Fruit fly (Drosophila melanogaster) whole organism, embryonic: ENCODE measurements around the gene Pi4KIIalpha.

Source experiments
- Atf-2 ChIP-seq: fragments of 200-800 bp; sonication (Bioruptor generic); optimal IDR thresholded peaks from 2 replicates; lab custom pipeline; 2016; ENCODE audit warnings: missing biosample characterization, missing genetic modification characterization
- B-H2 ChIP-seq: fragments of 200-800 bp; sonication (Bioruptor generic); optimal IDR thresholded peaks from 2 replicates; lab custom pipeline; 2018; ENCODE audit warnings: missing biosample characterization, mild to moderate bottlenecking, missing genetic modification characterization
- Bgb ChIP-seq: fragments of 200-800 bp; sonication (Bioruptor generic); IDR thresholded peaks from 2 replicates; pipeline ENCODE4 v1.3.6; 2022; ENCODE audit warnings: missing biosample characterization, missing genetic modification characterization; ENCODE audit not compliant: partially characterized antibody
- CG10979 ChIP-seq: fragments of 200-800 bp; sonication (Bioruptor generic); optimal IDR thresholded peaks from 2 replicates; lab custom pipeline; 2018; ENCODE audit warnings: missing biosample characterization, mild to moderate bottlenecking, missing genetic modification characterization, moderate library complexity
- CG11504 ChIP-seq: fragments of 200-800 bp; sonication (Bioruptor generic); optimal IDR thresholded peaks from 3 replicates; lab custom pipeline; 2019; ENCODE audit warnings: missing biosample characterization, mild to moderate bottlenecking, missing genetic modification characterization, moderate library complexity
- CG12391 ChIP-seq: fragments of 200-800 bp; sonication (Bioruptor generic); optimal IDR thresholded peaks from 3 replicates; lab custom pipeline; 2018; ENCODE audit warnings: missing biosample characterization, mild to moderate bottlenecking, missing genetic modification characterization, moderate library complexity
- CG13287 ChIP-seq: fragments of 200-800 bp; sonication (Bioruptor generic); IDR thresholded peaks from 2 replicates; pipeline ENCODE4 v1.3.6; 2022; ENCODE audit warnings: missing biosample characterization, missing genetic modification characterization; ENCODE audit not compliant: partially characterized antibody
- CG14860 ChIP-seq: fragments of 200-800 bp; sonication (Bioruptor generic); IDR thresholded peaks from 3 replicates; pipeline ENCODE4 v1.3.6; 2022; ENCODE audit warnings: missing biosample characterization, missing genetic modification characterization; ENCODE audit not compliant: partially characterized antibody
- CG15479 ChIP-seq: fragments of 200-800 bp; sonication (Bioruptor generic); optimal IDR thresholded peaks from 3 replicates; lab custom pipeline; 2019; ENCODE audit warnings: missing biosample characterization, mild to moderate bottlenecking, missing genetic modification characterization, moderate library complexity
- CG1603 ChIP-seq: fragments of 200-800 bp; sonication (Bioruptor generic); optimal IDR thresholded peaks from 2 replicates; lab custom pipeline; 2019; ENCODE audit warnings: missing biosample characterization, mild to moderate bottlenecking, missing genetic modification characterization, moderate library complexity
- CG17186 ChIP-seq: fragments of 200-800 bp; sonication (Bioruptor generic); optimal IDR thresholded peaks from 3 replicates; lab custom pipeline; 2017; ENCODE audit warnings: missing biosample characterization, missing genetic modification reagents, missing genetic modification characterization
- CG17802 ChIP-seq: fragments of 200-800 bp; sonication (Bioruptor generic); optimal IDR thresholded peaks from 2 replicates; lab custom pipeline; 2018; ENCODE audit warnings: missing biosample characterization, mild to moderate bottlenecking, missing genetic modification characterization, moderate library complexity
- CG2116 ChIP-seq: fragments of 200-800 bp; sonication (Bioruptor generic); optimal IDR thresholded peaks from 3 replicates; lab custom pipeline; 2018; ENCODE audit warnings: missing biosample characterization, mild to moderate bottlenecking, missing genetic modification characterization
- CG2129 ChIP-seq: fragments of 200-800 bp; sonication (Bioruptor generic); IDR thresholded peaks from 2 replicates; pipeline ENCODE4 v1.3.6; 2022; ENCODE audit warnings: missing biosample characterization, missing genetic modification characterization; ENCODE audit not compliant: partially characterized antibody
- CG34422 ChIP-seq: fragments of 200-800 bp; sonication (Bioruptor generic); IDR thresholded peaks from 3 replicates; pipeline ENCODE4 v1.3.6; 2022; ENCODE audit warnings: missing biosample characterization, missing genetic modification characterization
- CG7839 ChIP-seq: fragments of 200-800 bp; sonication (Bioruptor generic); optimal IDR thresholded peaks from 3 replicates; lab custom pipeline; 2018; ENCODE audit warnings: missing biosample characterization, mild to moderate bottlenecking, missing genetic modification characterization, moderate library complexity
- CG7963 ChIP-seq: fragments of 200-800 bp; sonication (Bioruptor generic); IDR thresholded peaks from 3 replicates; pipeline ENCODE4 v1.3.6; 2022; ENCODE audit warnings: missing biosample characterization, missing genetic modification characterization; ENCODE audit not compliant: partially characterized antibody
- CG7987 ChIP-seq: fragments of 200-800 bp; sonication (Bioruptor generic); optimal IDR thresholded peaks from 2 replicates; lab custom pipeline; 2018; ENCODE audit warnings: missing biosample characterization, mild to moderate bottlenecking, missing genetic modification characterization, moderate library complexity
- CG8388 ChIP-seq: fragments of 200-800 bp; sonication (Bioruptor generic); optimal IDR thresholded peaks from 2 replicates; lab custom pipeline; 2019; ENCODE audit warnings: missing biosample characterization, mild to moderate bottlenecking, missing genetic modification characterization, moderate library complexity
- CG9817 ChIP-seq: fragments of 200-800 bp; sonication (Bioruptor generic); optimal IDR thresholded peaks from 2 replicates; lab custom pipeline; 2018; ENCODE audit warnings: missing biosample characterization, mild to moderate bottlenecking, missing genetic modification characterization, moderate library complexity
- Dip2 ChIP-seq: fragments of 200-800 bp; sonication (Bioruptor generic); IDR thresholded peaks from 2 replicates; pipeline ENCODE4 v1.3.6; 2022; ENCODE audit warnings: missing biosample characterization, missing genetic modification characterization
- Hmr ChIP-seq: fragments of 200-800 bp; sonication (Bioruptor generic); optimal IDR thresholded peaks from 3 replicates; lab custom pipeline; 2017; ENCODE audit warnings: mild to moderate bottlenecking, missing biosample characterization, missing genetic modification reagents, missing genetic modification characterization
- Hsf ChIP-seq: fragments of 200-800 bp; sonication (Bioruptor generic); optimal IDR thresholded peaks from 3 replicates; lab custom pipeline; 2016; ENCODE audit warnings: missing biosample characterization, missing genetic modification characterization
- MBD-R2 ChIP-seq: fragments of 200-800 bp; sonication (Bioruptor generic); IDR thresholded peaks from 2 replicates; pipeline ENCODE4 v1.3.6; 2022; ENCODE audit warnings: missing biosample characterization, missing genetic modification characterization
- Mad ChIP-seq: fragments of 200-800 bp; sonication (Bioruptor generic); optimal IDR thresholded peaks from 2 replicates; lab custom pipeline; 2016; ENCODE audit warnings: missing biosample characterization, missing genetic modification characterization
- NK7.1 ChIP-seq: fragments of 200-800 bp; sonication (Bioruptor generic); optimal IDR thresholded peaks from 3 replicates; lab custom pipeline; 2016; ENCODE audit warnings: missing biosample characterization, missing genetic modification characterization
- Oli ChIP-seq: fragments of 200-800 bp; sonication (Bioruptor generic); optimal IDR thresholded peaks from 2 replicates; lab custom pipeline; 2018; ENCODE audit warnings: missing biosample characterization, mild to moderate bottlenecking, missing genetic modification characterization, moderate library complexity
- Optix ChIP-seq: fragments of 200-800 bp; sonication (Bioruptor generic); IDR thresholded peaks from 3 replicates; pipeline ENCODE4 v1.3.6; 2022; ENCODE audit warnings: missing biosample characterization, missing genetic modification characterization
- Sry-δ ChIP-seq: fragments of 200-800 bp; sonication (Bioruptor generic); optimal IDR thresholded peaks from 2 replicates; lab custom pipeline; 2016; ENCODE audit warnings: missing biosample characterization, missing genetic modification characterization
- Trl ChIP-seq, 3 experiments: fragments of >200 bp in 2 of 3; fragments of 200-800 bp in 1 of 3; sonication (Bioruptor generic) in 1 of 3; optimal IDR thresholded peaks; 2 replicates in 1 of 3; 3 replicates in 2 of 3; lab custom pipeline; 2016 to 2017; ENCODE audit warnings: missing biosample characterization in 1 of 3, missing genetic modification characterization in 1 of 3
- ab ChIP-seq: fragments of 200-800 bp; sonication (Bioruptor generic); optimal IDR thresholded peaks from 2 replicates; lab custom pipeline; 2016; ENCODE audit warnings: missing biosample characterization, missing genetic modification characterization
- ato ChIP-seq: fragments of 200-800 bp; sonication (Bioruptor generic); IDR thresholded peaks from 2 replicates; pipeline ENCODE4 v1.3.6; 2022; ENCODE audit warnings: missing biosample characterization, missing genetic modification characterization; ENCODE audit not compliant: partially characterized antibody
- chn ChIP-seq: fragments of 200-800 bp; sonication (Bioruptor generic); optimal IDR thresholded peaks from 2 replicates; lab custom pipeline; 2016; ENCODE audit warnings: missing biosample characterization, missing genetic modification characterization
- emc ChIP-seq: fragments of 200-800 bp; sonication (Bioruptor generic); optimal IDR thresholded peaks from 2 replicates; lab custom pipeline; 2016; ENCODE audit warnings: missing biosample characterization, missing genetic modification characterization
- fd3F ChIP-seq: fragments of 200-800 bp; sonication (Bioruptor generic); optimal IDR thresholded peaks from 2 replicates; lab custom pipeline; 2018; ENCODE audit warnings: missing biosample characterization, mild to moderate bottlenecking, missing genetic modification characterization, moderate library complexity
- gro ChIP-seq: fragments of 200-800 bp; sonication (Bioruptor generic); optimal IDR thresholded peaks from 2 replicates; lab custom pipeline; 2016; ENCODE audit warnings: missing biosample characterization, missing genetic modification characterization
- hth ChIP-seq: fragments of >200 bp; optimal IDR thresholded peaks from 2 replicates; lab custom pipeline; 2017; ENCODE audit warnings: inconsistent platforms
- jumu ChIP-seq: fragments of 200-800 bp; sonication (Bioruptor generic); optimal IDR thresholded peaks from 3 replicates; lab custom pipeline; 2016; ENCODE audit warnings: missing biosample characterization, missing genetic modification characterization
- knrl ChIP-seq: fragments of 200-800 bp; sonication (Bioruptor generic); IDR thresholded peaks from 3 replicates; pipeline ENCODE4 v1.3.6; 2022; ENCODE audit warnings: missing biosample characterization, missing genetic modification characterization; ENCODE audit not compliant: partially characterized antibody
- nerfin-1 ChIP-seq: fragments of 200-800 bp; sonication (Bioruptor generic); optimal IDR thresholded peaks from 3 replicates; lab custom pipeline; 2019; ENCODE audit warnings: missing biosample characterization, mild to moderate bottlenecking, missing genetic modification characterization, moderate library complexity
- nom ChIP-seq: fragments of 200-800 bp; sonication (Bioruptor generic); optimal IDR thresholded peaks from 2 replicates; lab custom pipeline; 2017; ENCODE audit warnings: missing biosample characterization, missing genetic modification characterization, mild to moderate bottlenecking, moderate library complexity, missing genetic modification reagents
- odd ChIP-seq: fragments of 200-800 bp; sonication (Bioruptor generic); optimal IDR thresholded peaks from 2 replicates; lab custom pipeline; 2017; ENCODE audit warnings: missing biosample characterization, mild to moderate bottlenecking, missing genetic modification characterization
- otp ChIP-seq: fragments of 200-800 bp; sonication (Bioruptor generic); IDR thresholded peaks from 3 replicates; pipeline ENCODE4, ENCODE4 v1.3.6; 2022; ENCODE audit warnings: missing biosample characterization, missing genetic modification characterization
- sna ChIP-seq: fragments of 200-800 bp; sonication (Bioruptor generic); IDR thresholded peaks from 2 replicates; pipeline ENCODE4 v1.3.6; 2022; ENCODE audit warnings: missing biosample characterization, missing genetic modification characterization; ENCODE audit not compliant: partially characterized antibody
- trem ChIP-seq: fragments of 200-800 bp; optimal IDR thresholded peaks from 3 replicates; lab custom pipeline; 2019; ENCODE audit warnings: missing biosample characterization, mild to moderate bottlenecking, missing genetic modification characterization, moderate library complexity
- unc-4 ChIP-seq: fragments of 200-800 bp; sonication (Bioruptor generic); IDR thresholded peaks from 2 replicates; pipeline ENCODE4 v1.3.6; 2022; ENCODE audit warnings: missing biosample characterization, missing genetic modification characterization; ENCODE audit not compliant: partially characterized antibody
- vvl ChIP-seq: fragments of 200-800 bp; sonication (Bioruptor generic); IDR thresholded peaks from 2 replicates; pipeline ENCODE4 v1.3.6; 2022; ENCODE audit warnings: missing biosample characterization, missing genetic modification characterization

Gene Pi4KIIalpha

dm6 chr3R:5550452-5550851, 13.0 kb downstream of the Pi4KIIalpha start (continued):
- TF ChIP-seq sna (GFP tag; lab: Robert Waterston, UW): peak; percentile 64
- TF ChIP-seq MBD-R2 (GFP tag; lab: Robert Waterston, UW): peak; percentile 61; the same call in 1 of the 2 replicates
- TF ChIP-seq CG14860 (GFP tag; lab: Robert Waterston, UW): peak; percentile 66; the same call in 2 of the 3 replicates
- peak; percentile 35 for TF ChIP-seq CG17186 (GFP tag; lab: Kevin White, UChicago)
- peak; percentile 81 for TF ChIP-seq CG2116
- no peak for TF ChIP-seq Hmr (GFP tag; lab: Kevin White, UChicago)
- peak; percentile 54; the same call in 1 of the 3 replicates for TF ChIP-seq CG7963 (GFP tag; lab: Robert Waterston, UW)
- peak; percentile 52 for TF ChIP-seq CG1603 (tag; lab: Kevin White, UChicago)
- peak; percentile 82 for TF ChIP-seq Bgb (GFP tag; lab: Robert Waterston, UW)
- peak; percentile 35 for TF ChIP-seq trem (tag; lab: Kevin White, UChicago)
- TF ChIP-seq ato (GFP tag; lab: Robert Waterston, UW): peak; percentile 56
- no peak for TF ChIP-seq ab (GFP tag; lab: Kevin White, UChicago)

dm6 chr3R:5547464-5547943, 15.9 kb downstream of the Pi4KIIalpha start, which contains the start of gene CG2519:
Gene CG2519, minus strand, starts transcription at chr3R:5547775.
- peak; percentile 91 for TF ChIP-seq unc-4 (GFP tag; lab: Robert Waterston, UW)
- TF ChIP-seq CG17802: no peak
- no peak for TF ChIP-seq fd3F
- TF ChIP-seq hth: no peak
- no peak for TF ChIP-seq CG7839 (tag; lab: Kevin White, UChicago)
- peak; percentile 95 for TF ChIP-seq knrl (GFP tag; lab: Robert Waterston, UW)
- TF ChIP-seq CG9817 (tag; lab: Kevin White, UChicago): peak; percentile 47
- no peak for TF ChIP-seq Dip2 (GFP tag; lab: Robert Waterston, UW)
- peak; percentile 63 for TF ChIP-seq Hsf (GFP tag; lab: Kevin White, UChicago)
- 0 out of 3 replicates have a peak, but pooled peaks have one; percentile 6 for TF ChIP-seq otp (GFP tag; lab: Robert Waterston, UW)
- peak; percentile 80 for TF ChIP-seq gro (GFP tag; lab: Kevin White, UChicago)
- TF ChIP-seq nom (GFP tag; lab: Kevin White, UChicago): no peak
- TF ChIP-seq emc (GFP tag; lab: Kevin White, UChicago): peak; percentile 47
- no peak for TF ChIP-seq Oli (tag; lab: Kevin White, UChicago)
- peak; percentile 62 for TF ChIP-seq chn
- TF ChIP-seq CG12391 (tag; lab: Kevin White, UChicago): no peak
- TF ChIP-seq Sry-δ (GFP tag; lab: Kevin White, UChicago): peak; percentile 97
- peak; percentile 48 for TF ChIP-seq Mad (GFP tag; lab: Kevin White, UChicago)
- no peak for TF ChIP-seq NK7.1 (GFP tag; lab: Kevin White, UChicago)
- TF ChIP-seq odd: no peak
- TF ChIP-seq Optix (GFP tag; lab: Robert Waterston, UW): 0 out of 3 replicates have a peak, but pooled peaks have one; percentile 40
- peak; percentile 87 for TF ChIP-seq CG34422 (GFP tag; lab: Robert Waterston, UW)
- peak; percentile 62 for TF ChIP-seq jumu (GFP tag; lab: Kevin White, UChicago)
- TF ChIP-seq CG13287 (GFP tag; lab: Robert Waterston, UW): peak; percentile 91
- TF ChIP-seq CG8388: no peak
- peak; percentile 82 for TF ChIP-seq CG7987
- no peak for TF ChIP-seq CG11504 (tag; lab: Kevin White, UChicago)
- peak; percentile 82 for TF ChIP-seq CG2129 (GFP tag; lab: Robert Waterston, UW)
- TF ChIP-seq Trl (optimal IDR thresholded peaks at IDR 0.05; lab: Kevin White, UChicago): no peak
- TF ChIP-seq Trl (GFP tag; optimal IDR thresholded peaks at IDR 0.05; lab: Kevin White, UChicago): peak; percentile 61
- peak; percentile 35 for TF ChIP-seq CG15479
- TF ChIP-seq CG10979 (tag; lab: Kevin White, UChicago): peak; percentile 43
- TF ChIP-seq vvl (GFP tag; lab: Robert Waterston, UW): no peak
- peak; percentile 15 for TF ChIP-seq Atf-2 (GFP tag; lab: Kevin White, UChicago)
- TF ChIP-seq nerfin-1 (tag; lab: Kevin White, UChicago): no peak
- peak; percentile 47 for TF ChIP-seq B-H2 (GFP tag; lab: Kevin White, UChicago)
